Worm (Caenorhabditis elegans): ENCODE data around the gene lido-7.

lido-7 gene

DNA sequence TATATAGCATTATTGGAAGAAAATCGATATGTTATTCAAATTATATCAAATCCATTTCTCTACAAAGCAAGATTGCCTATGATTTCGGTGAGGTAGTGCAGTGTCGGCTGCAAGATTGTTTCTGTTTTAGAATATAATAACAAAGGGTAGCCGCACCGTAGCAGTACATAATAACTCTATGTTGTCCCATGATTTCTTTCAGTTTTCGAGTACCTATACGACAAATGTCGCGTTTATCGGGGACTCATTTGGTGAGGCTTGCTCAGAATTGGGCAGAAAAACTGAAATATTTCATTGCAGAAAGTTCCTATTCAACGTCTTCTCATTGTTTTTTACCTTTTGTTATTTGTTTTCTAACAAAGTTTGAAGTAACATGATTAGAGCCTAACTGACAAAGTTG is 41.7 kb upstream of the lido-7 start, which contains the start of gene srw-79:
TSS of gene srw-79 (plus strand) at position 301 of the 400 bp plus-strand sequence.
- TF ChIP-seq ZK546.5 (tag; optimal IDR thresholded peaks at IDR 0.05), result no peak
- no peak for TF ChIP-seq nhr-21 (tag; optimal IDR thresholded peaks at IDR 0.05)
- TF ChIP-seq unc-62 (GFP tag; optimal IDR thresholded peaks at IDR 0.05), result no peak
- TF ChIP-seq mdl-1 (tag; optimal IDR thresholded peaks at IDR 0.05), result no peak
- TF ChIP-seq crh-2 (tag; optimal IDR thresholded peaks at IDR 0.05), result no peak
- no peak for TF ChIP-seq ztf-11 (tag; optimal IDR thresholded peaks at IDR 0.05)
- no peak for TF ChIP-seq lin-11 (tag; optimal IDR thresholded peaks at IDR 0.05)
- TF ChIP-seq gmeb-1 (tag; optimal IDR thresholded peaks at IDR 0.05), result no peak
- TF ChIP-seq nhr-6 (tag; optimal IDR thresholded peaks at IDR 0.05), result no peak
- TF ChIP-seq elt-3 (tag; optimal IDR thresholded peaks at IDR 0.05), result no peak
- no peak for TF ChIP-seq aly-2 (tag; optimal IDR thresholded peaks at IDR 0.05)

DNA sequence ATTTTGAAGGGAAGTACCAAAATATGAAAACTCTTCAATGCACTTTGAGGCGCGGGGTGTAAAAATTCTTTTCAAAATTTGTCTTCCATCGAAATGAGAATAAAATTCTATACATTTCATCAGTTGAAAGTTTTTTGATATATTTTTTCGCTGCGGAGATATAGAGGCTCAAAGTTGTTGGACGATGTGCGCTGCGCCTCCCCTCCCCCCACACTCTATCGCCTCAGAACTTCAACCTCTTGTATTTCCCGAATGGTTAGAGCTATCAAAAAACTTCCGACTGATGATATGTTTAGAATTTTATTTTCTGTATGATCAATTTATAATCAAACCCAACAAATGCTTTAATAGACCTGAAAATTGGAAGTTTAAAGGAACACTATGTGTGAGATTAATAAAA is 39.5 kb upstream of the lido-7 start:
- TF ChIP-seq snpc-4 (tag; optimal IDR thresholded peaks at IDR 0.05) (no peak), ceh-82 (tag; optimal IDR thresholded peaks at IDR 0.05) (no peak), nhr-25 (tag; optimal IDR thresholded peaks at IDR 0.05) (no peak)

DNA sequence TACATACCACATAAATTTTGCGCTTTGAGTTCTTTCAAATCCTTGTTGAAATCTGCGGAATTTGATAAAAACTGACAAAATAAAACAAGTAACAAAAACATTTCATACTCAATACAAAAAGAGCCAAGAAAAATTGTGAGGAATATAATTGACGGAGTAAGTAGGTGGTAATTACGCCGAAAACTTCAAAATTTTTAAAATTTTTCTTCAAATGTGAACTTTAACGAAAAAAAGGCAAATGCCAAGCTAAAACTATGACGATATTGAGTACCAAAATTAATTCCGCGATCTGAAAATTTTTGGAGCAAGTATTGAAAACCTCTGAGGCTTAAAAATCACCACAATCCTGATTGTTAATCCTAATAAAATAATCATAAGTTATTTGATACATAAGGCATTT is 35.5 kb upstream of the lido-7 start, which contains the start of gene irld-51:
TSS of gene irld-51 (minus strand) at position 101 of the 400 bp plus-strand sequence.
- TF ChIP-seq elt-1 (tag; optimal IDR thresholded peaks at IDR 0.05), result no peak
- no peak for TF ChIP-seq egl-27 (tag; optimal IDR thresholded peaks at IDR 0.05)
- TF ChIP-seq nhr-10 (tag; optimal IDR thresholded peaks at IDR 0.05), result no peak
- TF ChIP-seq ceh-82 (tag; optimal IDR thresholded peaks at IDR 0.05), result no peak
- TF ChIP-seq nhr-25 (tag; optimal IDR thresholded peaks at IDR 0.05), result no peak
- TF ChIP-seq nhr-129 (tag; optimal IDR thresholded peaks at IDR 0.05), result no peak
- TF ChIP-seq zag-1 (tag; optimal IDR thresholded peaks at IDR 0.05), result no peak
- no peak for TF ChIP-seq dmd-4 (tag; optimal IDR thresholded peaks at IDR 0.05)
- no peak for TF ChIP-seq snpc-4 (tag; optimal IDR thresholded peaks at IDR 0.05)
- TF ChIP-seq C34F6.9 (tag; optimal IDR thresholded peaks at IDR 0.05), result no peak
- TF ChIP-seq crh-2 (tag; optimal IDR thresholded peaks at IDR 0.05), result no peak
- no peak for TF ChIP-seq alr-1 (tag; optimal IDR thresholded peaks at IDR 0.05)
- no peak for TF ChIP-seq ztf-1 (GFP tag; conservative IDR thresholded peaks at IDR 0.05)
- TF ChIP-seq nhr-12 (tag; optimal IDR thresholded peaks at IDR 0.05), result no peak
- no peak for TF ChIP-seq nhr-11 (tag; optimal IDR thresholded peaks at IDR 0.05)
- no peak for TF ChIP-seq R02D3.7 (tag; optimal IDR thresholded peaks at IDR 0.05)

DNA sequence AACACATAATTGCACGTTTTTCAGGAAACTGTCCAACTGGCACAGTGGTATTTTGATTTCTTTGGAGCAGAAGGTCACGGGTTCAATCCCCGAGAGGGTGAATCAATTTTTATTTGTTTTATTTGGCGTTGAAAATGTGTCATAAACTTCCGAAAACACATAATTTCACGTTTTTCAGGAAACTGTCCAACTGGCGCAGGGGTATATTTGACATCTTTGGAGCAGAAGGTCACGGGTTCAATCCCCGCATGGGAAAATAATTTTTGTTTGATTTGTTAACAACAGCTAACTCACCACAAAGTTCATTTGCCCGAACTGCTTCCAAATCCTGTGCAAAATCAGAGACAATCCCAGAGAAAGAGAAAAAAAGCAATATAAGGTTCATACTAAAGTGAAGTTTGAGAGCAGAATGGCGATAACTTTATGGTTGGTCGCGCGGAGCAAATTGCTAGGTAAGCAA is 32.4 kb upstream of the lido-7 start, which contains the start of gene irld-48:
TSS of gene irld-48 (plus strand) at position 410 of the 460 bp plus-strand sequence.
- TF ChIP-seq sem-4 (tag; optimal IDR thresholded peaks at IDR 0.05), result no peak
- TF ChIP-seq unc-39 (tag; optimal IDR thresholded peaks at IDR 0.05), result no peak
- TF ChIP-seq crh-2 (tag; optimal IDR thresholded peaks at IDR 0.05), result no peak
- no peak for TF ChIP-seq elt-1 (tag; optimal IDR thresholded peaks at IDR 0.05)
- TF ChIP-seq ceh-82 (tag; optimal IDR thresholded peaks at IDR 0.05), result no peak
- no peak for TF ChIP-seq ztf-11 (tag; optimal IDR thresholded peaks at IDR 0.05)
- TF ChIP-seq lin-13 (GFP tag; optimal IDR thresholded peaks at IDR 0.05), result no peak
- no peak for TF ChIP-seq ztf-4 (tag; optimal IDR thresholded peaks at IDR 0.05)
- no peak for TF ChIP-seq sma-9 (GFP tag; optimal IDR thresholded peaks at IDR 0.05)
- no peak for TF ChIP-seq sma-9 (tag; optimal IDR thresholded peaks at IDR 0.05)

DNA sequence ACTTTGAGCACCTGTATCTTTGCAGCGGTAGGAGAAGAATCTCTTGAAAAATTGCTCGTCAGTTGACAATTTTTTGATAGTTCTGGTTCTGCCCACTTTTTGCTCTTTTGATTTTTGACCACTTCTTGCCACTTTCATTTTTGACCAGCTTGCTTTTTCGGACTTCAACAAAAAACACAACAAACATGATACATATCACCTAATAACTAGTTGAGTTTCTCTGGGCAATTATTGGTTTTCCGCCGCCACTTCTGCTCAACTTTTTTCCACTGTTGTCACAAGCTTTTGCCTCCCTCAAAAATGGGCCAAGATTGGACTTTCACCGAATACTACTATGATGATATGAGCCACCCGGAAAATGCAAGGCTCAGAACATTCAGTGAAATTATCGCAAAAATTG is 29.8 kb upstream of the lido-7 start, which contains the start of gene srw-60:
TSS of gene srw-60 (plus strand) at position 301 of the 400 bp plus-strand sequence.
- TF ChIP-seq mab-5 (tag; optimal IDR thresholded peaks at IDR 0.05), result no peak
- TF ChIP-seq ceh-16 (tag; optimal IDR thresholded peaks at IDR 0.05), result no peak
- no peak for TF ChIP-seq Y55F3AM.14 (GFP tag; optimal IDR thresholded peaks at IDR 0.05)
- no peak for TF ChIP-seq ama-1 (optimal IDR thresholded peaks at IDR 0.05)
- no peak for TF ChIP-seq nhr-10 (tag; optimal IDR thresholded peaks at IDR 0.05)
- no peak for TF ChIP-seq nhr-12 (tag; optimal IDR thresholded peaks at IDR 0.05)
- TF ChIP-seq unc-55 (GFP tag; optimal IDR thresholded peaks at IDR 0.05), result no peak
- no peak for TF ChIP-seq lin-39 (tag; optimal IDR thresholded peaks at IDR 0.05)
- TF ChIP-seq peb-1 (tag; optimal IDR thresholded peaks at IDR 0.05), result no peak
- no peak for TF ChIP-seq egl-27 (tag; optimal IDR thresholded peaks at IDR 0.05)
- no peak for TF ChIP-seq nhr-6 (tag; optimal IDR thresholded peaks at IDR 0.05)
- TF ChIP-seq ceh-82 (tag; optimal IDR thresholded peaks at IDR 0.05), result no peak
- TF ChIP-seq gmeb-1 (tag; optimal IDR thresholded peaks at IDR 0.05), result no peak
- no peak for TF ChIP-seq sma-9 (GFP tag; optimal IDR thresholded peaks at IDR 0.05)
- no peak for TF ChIP-seq sma-9 (tag; optimal IDR thresholded peaks at IDR 0.05)
- no peak for TF ChIP-seq ztf-4 (tag; optimal IDR thresholded peaks at IDR 0.05)
- TF ChIP-seq nhr-129 (tag; optimal IDR thresholded peaks at IDR 0.05), result no peak
- TF ChIP-seq blmp-1 (tag; optimal IDR thresholded peaks at IDR 0.05; ENCODE audit: insufficient read depth), result no peak
- TF ChIP-seq snpc-4 (tag; optimal IDR thresholded peaks at IDR 0.05), result no peak

Data from whole organism, L2 larva.